Comparison of ENCODE assay signal across 1 fruit fly cellular context in the genomic region with DNA sequence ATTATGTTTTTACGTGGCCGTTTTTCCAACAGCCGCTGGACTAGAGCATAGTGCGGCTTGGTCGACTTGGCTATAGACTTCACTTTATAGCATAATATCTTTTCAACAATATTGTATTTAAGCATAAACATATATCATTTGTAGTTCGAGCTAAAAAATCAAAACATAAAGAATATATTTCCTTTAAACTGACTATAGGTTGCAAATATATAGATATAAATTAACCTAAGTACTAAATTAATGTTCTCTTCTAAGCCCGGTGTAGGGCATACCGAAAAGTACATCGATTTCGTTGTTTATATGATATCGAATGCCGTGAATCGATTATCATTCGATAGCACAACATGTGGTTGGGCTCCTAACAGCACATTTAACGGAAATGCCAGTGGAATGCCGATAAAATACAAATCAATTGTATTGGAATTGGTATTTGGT.
A peak's percentile ranks its signal among the peaks of the same experiment; 100 is the strongest.
TF ChIP-seq lines count a peak whose summit lies in the region.

A gene (minus strand): TSS at position 54 of the 435 bp plus-strand sequence.

TF ChIP-seq in whole organism, embryonic, 481 proteins besides CTCF, POLR2A, EP300 and RAD21 (continued from another document):
- TF ChIP-seq CG12155 (GFP tag; optimal IDR thresholded peaks at IDR 0.05; lab: Kevin White, UChicago) (peak; percentile 94), fru (optimal IDR thresholded peaks at IDR 0.05; lab: Kevin White, UChicago) (no peak), C15 (GFP tag; IDR thresholded peaks at IDR 0.05; lab: Robert Waterston, UW) (peak; percentile 98), cwo (GFP tag; optimal IDR thresholded peaks at IDR 0.05; lab: Kevin White, UChicago) (peak; percentile 98), CG31388 (GFP tag; optimal IDR thresholded peaks at IDR 0.05; lab: Kevin White, UChicago) (peak; percentile 93)
